Fruit fly (Drosophila melanogaster) whole organism, embryonic: ENCODE data around the gene CG13896.

Experiments
- Abd-B ChIP-seq: fragments of 200-800 bp; sonication (Bioruptor generic); optimal IDR thresholded peaks from 2 replicates; lab custom pipeline; 2018; ENCODE audit warnings: missing biosample characterization, mild to moderate bottlenecking, missing genetic modification characterization, moderate library complexity
- Atf-2 ChIP-seq: fragments of 200-800 bp; sonication (Bioruptor generic); optimal IDR thresholded peaks from 2 replicates; lab custom pipeline; 2016; ENCODE audit warnings: missing biosample characterization, missing genetic modification characterization
- Atf3 ChIP-seq: fragments of 200-800 bp; sonication (Bioruptor generic); optimal IDR thresholded peaks from 3 replicates; lab custom pipeline; 2016; ENCODE audit warnings: missing biosample characterization, missing genetic modification characterization
- Atf6 ChIP-seq: fragments of 200-800 bp; sonication (Bioruptor generic); IDR thresholded peaks from 2 replicates; pipeline ENCODE4 v1.3.6; 2022; ENCODE audit warnings: missing biosample characterization, missing genetic modification characterization
- B-H2 ChIP-seq: fragments of 200-800 bp; sonication (Bioruptor generic); optimal IDR thresholded peaks from 2 replicates; lab custom pipeline; 2018; ENCODE audit warnings: missing biosample characterization, mild to moderate bottlenecking, missing genetic modification characterization
- Bgb ChIP-seq: fragments of 200-800 bp; sonication (Bioruptor generic); IDR thresholded peaks from 2 replicates; pipeline ENCODE4 v1.3.6; 2022; ENCODE audit warnings: missing biosample characterization, missing genetic modification characterization; ENCODE audit not compliant: partially characterized antibody
- BtbVII ChIP-seq: fragments of 200-800 bp; sonication (Bioruptor generic); optimal IDR thresholded peaks from 3 replicates; lab custom pipeline; 2017; ENCODE audit warnings: missing biosample characterization, mild to moderate bottlenecking, missing genetic modification characterization
- CG10274 ChIP-seq: fragments of 200-800 bp; sonication (Bioruptor generic); optimal IDR thresholded peaks from 3 replicates; lab custom pipeline; 2017; ENCODE audit warnings: missing biosample characterization, mild to moderate bottlenecking, missing genetic modification characterization
- CG11504 ChIP-seq: fragments of 200-800 bp; sonication (Bioruptor generic); optimal IDR thresholded peaks from 3 replicates; lab custom pipeline; 2019; ENCODE audit warnings: missing biosample characterization, mild to moderate bottlenecking, missing genetic modification characterization, moderate library complexity
- CG11695 ChIP-seq: fragments of 200-800 bp; sonication (Bioruptor generic); IDR thresholded peaks from 3 replicates; pipeline ENCODE4 v1.3.6; 2022; ENCODE audit warnings: missing biosample characterization, missing genetic modification characterization
- CG12071 ChIP-seq: fragments of 200-800 bp; sonication (Bioruptor generic); optimal IDR thresholded peaks from 3 replicates; lab custom pipeline; 2018; ENCODE audit warnings: missing biosample characterization, mild to moderate bottlenecking, missing genetic modification characterization
- CG13894 ChIP-seq: fragments of 200-800 bp; sonication (Bioruptor generic); optimal IDR thresholded peaks from 3 replicates; lab custom pipeline; 2018; ENCODE audit warnings: missing biosample characterization, mild to moderate bottlenecking, missing genetic modification characterization, moderate library complexity
- CG15514 ChIP-seq: fragments of 200-800 bp; sonication (Bioruptor generic); optimal IDR thresholded peaks from 3 replicates; lab custom pipeline; 2017; ENCODE audit warnings: missing biosample characterization, missing genetic modification characterization, mild to moderate bottlenecking, moderate library complexity, missing genetic modification reagents
- CG1603 ChIP-seq: fragments of 200-800 bp; sonication (Bioruptor generic); optimal IDR thresholded peaks from 2 replicates; lab custom pipeline; 2019; ENCODE audit warnings: missing biosample characterization, mild to moderate bottlenecking, missing genetic modification characterization, moderate library complexity
- CG17829 ChIP-seq: fragments of 200-800 bp; optimal IDR thresholded peaks from 2 replicates; lab custom pipeline; 2019; ENCODE audit warnings: missing biosample characterization, mild to moderate bottlenecking, missing genetic modification characterization, moderate library complexity
- CG2199 ChIP-seq: fragments of 200-800 bp; sonication (Bioruptor generic); IDR thresholded peaks from 3 replicates; pipeline ENCODE4 v1.3.6; 2022; ENCODE audit warnings: missing biosample characterization, missing genetic modification characterization
- CG34224 ChIP-seq: fragments of 200-800 bp; sonication (Bioruptor generic); IDR thresholded peaks from 3 replicates; pipeline ENCODE4 v1.3.6; 2022; ENCODE audit warnings: missing biosample characterization, missing genetic modification characterization; ENCODE audit not compliant: partially characterized antibody
- CG34422 ChIP-seq: fragments of 200-800 bp; sonication (Bioruptor generic); IDR thresholded peaks from 3 replicates; pipeline ENCODE4 v1.3.6; 2022; ENCODE audit warnings: missing biosample characterization, missing genetic modification characterization
- CG42726 ChIP-seq: fragments of 200-800 bp; sonication (Bioruptor generic); IDR thresholded peaks from 2 replicates; pipeline ENCODE4 v1.3.6; 2022; ENCODE audit warnings: missing biosample characterization, missing genetic modification characterization; ENCODE audit not compliant: partially characterized antibody
- CG4360 ChIP-seq: fragments of 200-800 bp; sonication (Bioruptor generic); IDR thresholded peaks from 2 replicates; pipeline ENCODE4 v1.3.6; 2022; ENCODE audit warnings: missing biosample characterization, missing genetic modification characterization
- CG6175 ChIP-seq: fragments of 200-800 bp; sonication (Bioruptor generic); IDR thresholded peaks from 3 replicates; pipeline ENCODE4 v1.3.6; 2022; ENCODE audit warnings: missing biosample characterization, missing genetic modification characterization
- CG6689 ChIP-seq: fragments of 200-800 bp; sonication (Bioruptor generic); IDR thresholded peaks from 2 replicates; pipeline ENCODE4 v1.3.6; 2022; ENCODE audit warnings: missing biosample characterization, missing genetic modification characterization
- CG6791 ChIP-seq: fragments of 200-800 bp; sonication (Bioruptor generic); IDR thresholded peaks from 3 replicates; pipeline ENCODE4 v1.3.6; 2022; ENCODE audit warnings: missing biosample characterization, missing genetic modification characterization; ENCODE audit not compliant: partially characterized antibody
- CG7839 ChIP-seq: fragments of 200-800 bp; sonication (Bioruptor generic); optimal IDR thresholded peaks from 3 replicates; lab custom pipeline; 2018; ENCODE audit warnings: missing biosample characterization, mild to moderate bottlenecking, missing genetic modification characterization, moderate library complexity
- CG8924 ChIP-seq: fragments of 200-800 bp; optimal IDR thresholded peaks from 3 replicates; lab custom pipeline; 2019; ENCODE audit warnings: missing biosample characterization, mild to moderate bottlenecking, missing genetic modification characterization, moderate library complexity
- Deaf1 ChIP-seq: fragments of 200-800 bp; optimal IDR thresholded peaks from 3 replicates; lab custom pipeline; 2019; ENCODE audit warnings: missing biosample characterization, mild to moderate bottlenecking, missing genetic modification characterization, moderate library complexity
- Fer1 ChIP-seq: fragments of 200-800 bp; sonication (Bioruptor generic); optimal IDR thresholded peaks from 2 replicates; lab custom pipeline; 2017; ENCODE audit warnings: missing biosample characterization, mild to moderate bottlenecking, missing genetic modification characterization
- HLH3B ChIP-seq: fragments of 200-800 bp; sonication (Bioruptor generic); IDR thresholded peaks from 2 replicates; pipeline ENCODE4 v1.3.6; 2022; ENCODE audit warnings: missing biosample characterization, missing genetic modification characterization
- Kr ChIP-seq: fragments of 200-800 bp; sonication (Bioruptor generic); optimal IDR thresholded peaks from 2 replicates; lab custom pipeline; 2017; ENCODE audit warnings: missing biosample characterization, mild to moderate bottlenecking, missing genetic modification characterization
- MESR4 ChIP-seq: fragments of 200-800 bp; sonication (Bioruptor generic); optimal IDR thresholded peaks from 2 replicates; lab custom pipeline; 2018; ENCODE audit warnings: missing biosample characterization, mild to moderate bottlenecking, missing genetic modification characterization, moderate library complexity
- Mes4 ChIP-seq: fragments of 200-800 bp; sonication (Bioruptor generic); optimal IDR thresholded peaks from 2 replicates; lab custom pipeline; 2016; ENCODE audit warnings: missing biosample characterization, missing genetic modification characterization
- Ravus ChIP-seq: fragments of 200-800 bp; sonication (Bioruptor generic); IDR thresholded peaks from 2 replicates; pipeline ENCODE4 v1.3.6; 2022; ENCODE audit warnings: missing biosample characterization, missing genetic modification characterization
- Xrp1 ChIP-seq: fragments of 200-800 bp; sonication (Bioruptor generic); IDR thresholded peaks from 2 replicates; pipeline ENCODE4 v1.3.6; 2022; ENCODE audit warnings: missing biosample characterization, missing genetic modification characterization
- ab ChIP-seq: fragments of 200-800 bp; sonication (Bioruptor generic); optimal IDR thresholded peaks from 2 replicates; lab custom pipeline; 2016; ENCODE audit warnings: missing biosample characterization, missing genetic modification characterization
- abd-A ChIP-seq: fragments of 200-800 bp; sonication (Bioruptor generic); optimal IDR thresholded peaks from 3 replicates; lab custom pipeline; 2019; ENCODE audit warnings: missing biosample characterization, mild to moderate bottlenecking, missing genetic modification characterization, moderate library complexity
- amos ChIP-seq: fragments of 200-800 bp; sonication (Bioruptor generic); IDR thresholded peaks from 2 replicates; pipeline ENCODE4 v1.3.6; 2022; ENCODE audit warnings: missing biosample characterization, missing genetic modification characterization; ENCODE audit not compliant: partially characterized antibody
- ash1 ChIP-seq: fragments of 200-800 bp; sonication (Bioruptor generic); optimal IDR thresholded peaks from 2 replicates; lab custom pipeline; 2018; ENCODE audit warnings: missing biosample characterization, mild to moderate bottlenecking, missing genetic modification characterization
- cato ChIP-seq: fragments of 200-800 bp; sonication (Bioruptor generic); optimal IDR thresholded peaks from 2 replicates; lab custom pipeline; 2016; ENCODE audit warnings: missing biosample characterization, missing genetic modification characterization, borderline replicate concordance
- chinmo ChIP-seq: fragments of 200-800 bp; sonication (Bioruptor generic); IDR thresholded peaks from 4 replicates; pipeline ENCODE4 v1.3.6; 2022; ENCODE audit warnings: missing biosample characterization, missing genetic modification characterization; ENCODE audit not compliant: partially characterized antibody
- ci ChIP-seq: fragments of 200-800 bp; sonication (Bioruptor generic); IDR thresholded peaks from 3 replicates; pipeline ENCODE4 v1.3.6; 2022; ENCODE audit warnings: missing biosample characterization, missing genetic modification characterization
- corto ChIP-seq: fragments of 200-800 bp; sonication (Bioruptor generic); optimal IDR thresholded peaks from 2 replicates; lab custom pipeline; 2016; ENCODE audit warnings: missing biosample characterization, mild to moderate bottlenecking, missing genetic modification characterization, moderate library complexity
- hbn ChIP-seq: fragments of 200-800 bp; sonication (Bioruptor generic); IDR thresholded peaks from 2 replicates; pipeline ENCODE4 v1.3.6; 2022; ENCODE audit warnings: missing biosample characterization, missing genetic modification characterization; ENCODE audit not compliant: partially characterized antibody
- her ChIP-seq: fragments of 200-800 bp; sonication (Bioruptor generic); optimal IDR thresholded peaks from 2 replicates; lab custom pipeline; 2016; ENCODE audit warnings: missing biosample characterization, missing genetic modification characterization
- ro ChIP-seq: fragments of 200-800 bp; sonication (Bioruptor generic); IDR thresholded peaks from 2 replicates; pipeline ENCODE4 v1.3.6; 2022; ENCODE audit warnings: missing biosample characterization, missing genetic modification characterization
- slp2 ChIP-seq: fragments of 200-800 bp; sonication (Bioruptor generic); optimal IDR thresholded peaks from 2 replicates; lab custom pipeline; 2016; ENCODE audit warnings: missing biosample characterization, missing genetic modification characterization
- toy ChIP-seq: fragments of 200-800 bp; sonication (Bioruptor generic); IDR thresholded peaks from 2 replicates; pipeline ENCODE4 v1.3.6; 2022; ENCODE audit warnings: missing biosample characterization, missing genetic modification characterization
- ttk ChIP-seq: fragments of 200-800 bp; sonication (Bioruptor generic); IDR thresholded peaks from 2 replicates; pipeline ENCODE4 v2.1.2; 2022; ENCODE audit warnings: missing biosample characterization, missing genetic modification characterization
- vvl ChIP-seq: fragments of 200-800 bp; sonication (Bioruptor generic); IDR thresholded peaks from 2 replicates; pipeline ENCODE4 v1.3.6; 2022; ENCODE audit warnings: missing biosample characterization, missing genetic modification characterization
- z ChIP-seq: fragments of 200-800 bp; sonication (Bioruptor generic); IDR thresholded peaks from 3 replicates; pipeline ENCODE4 v1.3.6; 2022; ENCODE audit warnings: missing biosample characterization, missing genetic modification characterization

Gene CG13896

DNA sequence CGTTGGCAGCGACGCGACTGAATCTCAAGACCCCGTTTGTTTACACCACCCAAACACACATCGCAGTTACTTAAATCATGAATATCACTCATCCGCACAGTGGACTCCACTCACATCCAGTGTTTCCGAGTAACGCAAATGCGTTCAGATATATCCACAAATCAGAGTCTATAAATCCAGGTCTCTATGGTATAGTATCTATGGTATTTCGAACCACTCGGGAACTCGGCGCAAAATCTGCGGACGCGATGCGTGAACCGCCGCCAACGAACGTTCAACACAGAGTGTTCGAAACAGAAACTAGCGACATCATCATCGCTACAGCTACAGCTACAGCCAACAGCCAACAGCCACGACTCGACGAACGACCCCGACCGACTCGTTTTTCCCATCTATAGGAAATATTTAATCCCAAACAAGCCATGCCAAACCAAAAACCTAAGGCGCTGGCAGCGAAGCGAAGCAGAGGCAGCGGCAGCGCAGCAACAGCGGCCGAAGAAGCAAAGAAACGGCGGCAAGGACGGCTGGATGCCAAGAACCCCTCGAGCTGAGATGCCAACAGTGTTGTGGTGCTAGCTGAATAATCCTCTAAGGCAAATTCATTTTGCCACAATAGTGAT is 12.8 kb downstream of the CG13896 start, which contains the start of gene CG13894 (continued):
- no peak for TF ChIP-seq B-H2
- peak; percentile 25 for TF ChIP-seq slp2 (GFP tag; lab: Kevin White, UChicago)
- peak; percentile 66 for TF ChIP-seq abd-A
- TF ChIP-seq toy (GFP tag; lab: Robert Waterston, UW), result no peak
- no peak for TF ChIP-seq CG8924 (tag; lab: Kevin White, UChicago)
- TF ChIP-seq ash1, result peak; percentile 47
- TF ChIP-seq CG6175 (GFP tag; lab: Robert Waterston, UW), result peak; percentile 54; the same call in 2 of the 3 replicates
- TF ChIP-seq CG15514 (GFP tag; lab: Kevin White, UChicago), result peak; percentile 56
- peak; percentile 54 for TF ChIP-seq vvl
- peak; percentile 71; the same call in 2 of the 3 replicates for TF ChIP-seq ci (GFP tag; lab: Robert Waterston, UW)
- peak; percentile 68; the same call in 1 of the 3 replicates for TF ChIP-seq z
- TF ChIP-seq MESR4, result no peak
- peak; percentile 92 for TF ChIP-seq CG2199 (GFP tag; lab: Robert Waterston, UW)
- no peak for TF ChIP-seq Xrp1 (GFP tag; lab: Robert Waterston, UW)
- TF ChIP-seq CG11504 (tag; lab: Kevin White, UChicago), result no peak
- TF ChIP-seq CG10274, result peak; percentile 21
- TF ChIP-seq CG42726 (GFP tag; lab: Robert Waterston, UW), result peak; percentile 24; the same call in 1 of the 2 replicates
- no peak; the same call in 1 of the 2 replicates for TF ChIP-seq Atf6 (GFP tag; lab: Robert Waterston, UW)
- TF ChIP-seq Bgb (GFP tag; lab: Robert Waterston, UW), result peak; percentile 46; the same call in 1 of the 2 replicates
- TF ChIP-seq CG12071 (GFP tag; lab: Kevin White, UChicago), result no peak
- TF ChIP-seq Ravus, result no peak
- TF ChIP-seq CG4360, result no peak
- no peak for TF ChIP-seq ab (GFP tag; lab: Kevin White, UChicago)
- no peak for TF ChIP-seq corto
- peak; percentile 13; the same call in 1 of the 3 replicates for TF ChIP-seq CG11695 (GFP tag; lab: Robert Waterston, UW)
- TF ChIP-seq ro (GFP tag; lab: Robert Waterston, UW), result no peak
- peak; percentile 88 for TF ChIP-seq CG6791 (GFP tag; lab: Robert Waterston, UW)
- TF ChIP-seq CG34422 (GFP tag; lab: Robert Waterston, UW), result 0 out of 3 replicates have a peak, but pooled peaks have one; percentile 37
- TF ChIP-seq Atf-2 (GFP tag; lab: Kevin White, UChicago), result no peak
- peak; percentile 52 for TF ChIP-seq BtbVII (GFP tag; lab: Kevin White, UChicago)
- no peak for TF ChIP-seq Kr (GFP tag; lab: Kevin White, UChicago)
- TF ChIP-seq Atf3 (GFP tag; lab: Kevin White, UChicago), result peak; percentile 3
- TF ChIP-seq Mes4 (GFP tag; lab: Kevin White, UChicago), result no peak
- no peak for TF ChIP-seq Abd-B
- TF ChIP-seq CG7839 (tag; lab: Kevin White, UChicago), result no peak
- TF ChIP-seq amos (GFP tag; lab: Robert Waterston, UW), result peak; percentile 31; the same call in 1 of the 2 replicates
- peak; percentile 100 for TF ChIP-seq CG13894 (tag; lab: Kevin White, UChicago)
- peak; percentile 82; the same call in 2 of the 4 replicates for TF ChIP-seq chinmo (GFP tag; lab: Robert Waterston, UW)
- TF ChIP-seq hbn, result no peak
- no peak for TF ChIP-seq ttk (GFP tag; lab: Robert Waterston, UW)
- TF ChIP-seq cato, result no peak
- peak; percentile 29; the same call in 1 of the 3 replicates for TF ChIP-seq CG34224 (GFP tag; lab: Robert Waterston, UW)
- TF ChIP-seq Deaf1, result peak; percentile 95
- TF ChIP-seq CG6689 (GFP tag; lab: Robert Waterston, UW), result no peak
- no peak for TF ChIP-seq HLH3B (GFP tag; lab: Robert Waterston, UW)
- peak; percentile 29 for TF ChIP-seq Fer1 (GFP tag; lab: Kevin White, UChicago)
- peak; percentile 13 for TF ChIP-seq CG1603 (tag; lab: Kevin White, UChicago)
- no peak for TF ChIP-seq her (GFP tag; lab: Kevin White, UChicago)
- TF ChIP-seq CG17829, result no peak
